Worm (Caenorhabditis elegans): ENCODE measurements around the gene ral-1.

DNA sequence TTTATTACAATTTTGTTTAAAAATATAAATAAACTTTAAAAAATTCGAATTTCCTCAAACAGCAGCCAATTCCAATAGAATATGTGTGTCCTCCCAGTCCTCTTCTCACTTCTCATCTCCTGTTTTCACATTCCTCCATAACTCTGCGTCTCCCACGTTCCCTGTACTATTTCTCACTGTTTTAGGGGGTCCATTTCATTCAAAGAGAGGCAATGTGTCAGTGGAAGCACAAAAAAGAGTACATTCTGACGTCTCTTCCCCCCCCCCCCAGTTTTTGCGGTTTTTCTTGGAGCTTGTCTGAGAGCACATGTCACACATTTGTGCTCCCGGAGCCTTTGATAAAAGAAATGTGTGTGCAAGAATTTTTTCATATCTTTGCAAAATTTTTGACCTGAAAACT is 6.6 kb upstream of the ral-1 start:
- TF ChIP-seq tbx-2 (tag; optimal IDR thresholded peaks at IDR 0.05) (no peak), nhr-76 (tag; optimal IDR thresholded peaks at IDR 0.05) (no peak), nfya-1 (tag; optimal IDR thresholded peaks at IDR 0.05; ENCODE audit: insufficient read depth) (peak; percentile 47), ceh-82 (tag; optimal IDR thresholded peaks at IDR 0.05) (no peak), lsy-12 (tag; optimal IDR thresholded peaks at IDR 0.05) (no peak), sea-2 (GFP tag; optimal IDR thresholded peaks at IDR 0.05) (no peak), elt-3 (tag; optimal IDR thresholded peaks at IDR 0.05) (no peak), ama-1 (optimal IDR thresholded peaks at IDR 0.05) (no peak), pha-4 (tag; optimal IDR thresholded peaks at IDR 0.05) (no peak)
